Worm (Caenorhabditis elegans) whole organism, L4/young adult: ENCODE data around the gene C04G6.6.

ENCODE experiments used
- W03F9.2 ChIP-seq: fragments of 150-350 bp; optimal IDR thresholded peaks from 2 replicates; lab custom pipeline; 2014; ENCODE audit warnings: missing biosample characterization, missing genetic modification characterization
- dao-5 ChIP-seq: sonication (generic microtip); optimal IDR thresholded peaks from 2 replicates; lab custom pipeline; 2016; ENCODE audit warnings: missing genotype, missing genetic modification characterization, moderate library complexity, missing compliant biosample characterization
- him-1 ChIP-seq: sonication (generic microtip); optimal IDR thresholded peaks from 2 replicates; lab custom pipeline; 2016; ENCODE audit warnings: missing genotype, missing genetic modification reagents, missing genetic modification characterization, missing compliant biosample characterization

DNA sequence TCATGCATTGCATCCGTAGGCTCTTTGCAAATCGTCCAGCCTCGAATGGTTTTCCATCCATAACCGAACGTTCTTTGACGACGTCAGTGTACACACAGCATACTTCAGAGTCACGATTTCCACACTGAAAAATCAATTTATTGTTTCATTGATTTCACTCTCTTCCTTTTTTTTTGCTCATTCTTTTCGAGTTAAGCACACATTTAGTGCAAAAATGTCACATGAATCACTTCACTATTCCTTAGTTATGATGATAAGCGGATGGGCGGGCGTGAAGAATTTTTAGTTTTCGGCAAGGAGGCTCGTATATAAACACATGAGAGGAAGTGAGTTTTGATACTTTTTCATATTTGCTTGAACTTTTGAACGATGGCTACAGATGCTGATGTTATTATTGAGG is 14.1 kb downstream of the C04G6.6 start, which contains the start of gene txt-9:
- TF ChIP-seq him-1 (tag; lab: Kevin White, UChicago) (no peak), W03F9.2 (tag; lab: Kevin White, UChicago) (no peak), dao-5 (no peak)
